Worm (Caenorhabditis elegans): ENCODE data around the gene M01B2.8.

ce11 chrV:15281279-15281949, 21.4 kb downstream of the M01B2.8 start, which contains the start of the genes srw-19 and srx-51:
- no peak for TF ChIP-seq snpc-4 (tag; optimal IDR thresholded peaks at IDR 0.05)
- no peak for TF ChIP-seq hpl-2 (GFP tag; optimal IDR thresholded peaks at IDR 0.05)
- TF ChIP-seq unc-98 (GFP tag; IDR thresholded peaks at IDR 0.05) = no peak
- no peak for TF ChIP-seq tbx-2 (tag; optimal IDR thresholded peaks at IDR 0.05)
- TF ChIP-seq ztf-4 (tag; optimal IDR thresholded peaks at IDR 0.05) = no peak

Measured in whole organism, L1 larva.